Worm (Caenorhabditis elegans): ENCODE results near the gene F28C6.5.

DNA sequence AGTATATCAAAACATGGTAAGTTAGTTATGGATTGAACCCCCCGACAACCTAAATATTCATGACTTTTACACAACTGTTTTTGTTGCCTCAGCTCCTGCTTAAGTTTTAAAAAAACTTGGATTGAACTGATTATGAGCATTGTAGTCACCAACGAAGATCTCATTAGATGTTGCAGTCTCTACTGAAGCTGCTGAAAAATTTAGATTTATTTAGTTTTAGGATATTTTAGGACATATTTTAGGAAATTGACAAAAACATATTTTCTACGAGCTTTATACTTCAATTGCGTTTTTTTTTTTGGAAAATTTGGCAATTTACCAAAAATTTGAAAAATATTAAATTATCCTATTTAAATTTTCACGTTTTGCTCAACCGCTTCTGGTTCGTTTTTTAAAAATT is 37.3 kb upstream of the F28C6.5 start, which contains the start of gene F54C9.14:
- no peak for TF ChIP-seq ama-1 (optimal IDR thresholded peaks at IDR 0.05)
- no peak for TF ChIP-seq tbx-37 (GFP tag; conservative IDR thresholded peaks at IDR 0.05)
- TF ChIP-seq hnd-1 (tag; optimal IDR thresholded peaks at IDR 0.05), result no peak
- no peak for TF ChIP-seq tra-4 (tag; optimal IDR thresholded peaks at IDR 0.05)
- TF ChIP-seq aly-1 (tag; optimal IDR thresholded peaks at IDR 0.05), result no peak
- TF ChIP-seq ceh-36 (tag; optimal IDR thresholded peaks at IDR 0.05), result no peak
- TF ChIP-seq B0310.2 (tag; optimal IDR thresholded peaks at IDR 0.05), result no peak
- no peak for TF ChIP-seq hmbx-1 (tag; optimal IDR thresholded peaks at IDR 0.05)
